Worm (Caenorhabditis elegans) whole organism, L1 larva: ENCODE data around the gene ncx-8.

Experiments
- lir-3 ChIP-seq: sonication (generic microtip); optimal IDR thresholded peaks from 2 replicates; lab custom pipeline; 2016; ENCODE audit warnings: mild to moderate bottlenecking, missing genetic modification characterization, moderate library complexity, missing compliant biosample characterization; ENCODE audit not compliant: poor library complexity
- nhr-11 ChIP-seq: fragments of 150-350 bp; optimal IDR thresholded peaks from 2 replicates; lab custom pipeline; 2014; ENCODE audit warnings: missing biosample characterization, missing genetic modification characterization
- nhr-77 ChIP-seq: fragments of 150-350 bp; optimal IDR thresholded peaks from 2 replicates; lab custom pipeline; 2014; ENCODE audit warnings: missing biosample characterization, missing genetic modification characterization
- rnt-1 ChIP-seq: sonication (generic microtip); optimal IDR thresholded peaks from 2 replicates; lab custom pipeline; 2016; ENCODE audit warnings: mild to moderate bottlenecking, missing genetic modification characterization, moderate library complexity, missing compliant biosample characterization
- sox-4 ChIP-seq: sonication (generic microtip); optimal IDR thresholded peaks from 2 replicates; lab custom pipeline; 2016; ENCODE audit warnings: missing genetic modification characterization, missing compliant biosample characterization

- TF ChIP-seq rnt-1 (no peak), lir-3 (no peak), nhr-11 (tag; lab: Kevin White, UChicago) (no peak), nhr-77 (tag; lab: Kevin White, UChicago) (no peak), sox-4 (tag; lab: Kevin White, UChicago) (peak; percentile 29)
These were observed 12.3 kb downstream of the ncx-8 start, which contains the start of gene srsx-10 for ce11 chrV:4974677-4975076.
